Fruit fly (Drosophila melanogaster): ENCODE results near the gene Grp170.

The Grp170 gene

dm6 chrX:2296230-2297044 is 21.6 kb upstream of the Grp170 start (continued):
- no peak for TF ChIP-seq hkb (optimal IDR thresholded peaks at IDR 0.05)
- peak; percentile 87 for TF ChIP-seq hkb (GFP tag; IDR thresholded peaks at IDR 0.05)
- TF ChIP-seq Ada2b (GFP tag; IDR thresholded peaks at IDR 0.05): peak; percentile 70
- no peak; the same call in 1 of the 3 replicates for TF ChIP-seq Dbx (GFP tag; IDR thresholded peaks at IDR 0.05)
- peak; percentile 94 for TF ChIP-seq Fer1 (GFP tag; optimal IDR thresholded peaks at IDR 0.05)
- peak; percentile 94 for TF ChIP-seq CG4424 (GFP tag; optimal IDR thresholded peaks at IDR 0.05)
- no peak; the same call in none of the 2 replicates for TF ChIP-seq CG4730 (GFP tag; IDR thresholded peaks at IDR 0.05)
- TF ChIP-seq CG8924 (tag; optimal IDR thresholded peaks at IDR 0.05): peak; percentile 96
- TF ChIP-seq Hmx (GFP tag; optimal IDR thresholded peaks at IDR 0.05): peak; percentile 84
- peak; percentile 93 for TF ChIP-seq PHDP (tag; optimal IDR thresholded peaks at IDR 0.05)
- no peak for TF ChIP-seq cad (GFP tag; optimal IDR thresholded peaks at IDR 0.05)
- peak; percentile 83 for TF ChIP-seq scrt (GFP tag; optimal IDR thresholded peaks at IDR 0.05)
- peak; percentile 92 for TF ChIP-seq Chrac-16 (GFP tag; optimal IDR thresholded peaks at IDR 0.05)
- peak; percentile 51 for TF ChIP-seq psq (GFP tag; optimal IDR thresholded peaks at IDR 0.05)
- TF ChIP-seq sima (GFP tag; optimal IDR thresholded peaks at IDR 0.05): peak; percentile 78
- TF ChIP-seq zfh2 (GFP tag; optimal IDR thresholded peaks at IDR 0.05): peak; percentile 90
- peak; percentile 79 for TF ChIP-seq trem (tag; optimal IDR thresholded peaks at IDR 0.05)
- TF ChIP-seq run (tag; optimal IDR thresholded peaks at IDR 0.05): peak; percentile 91
- TF ChIP-seq Sox102F (GFP tag; optimal IDR thresholded peaks at IDR 0.05): peak; percentile 90
- no peak for TF ChIP-seq knrl (GFP tag; IDR thresholded peaks at IDR 0.05; ENCODE audit: partially characterized antibody)
- peak; percentile 86 for TF ChIP-seq sug (tag; optimal IDR thresholded peaks at IDR 0.05)
- TF ChIP-seq HLH54F (GFP tag; optimal IDR thresholded peaks at IDR 0.05): peak; percentile 93
- TF ChIP-seq CG7271 (tag; optimal IDR thresholded peaks at IDR 0.05): no peak
- peak; percentile 94 for TF ChIP-seq Ssrp (tag; optimal IDR thresholded peaks at IDR 0.05)
- peak; percentile 97 for TF ChIP-seq shn (GFP tag; optimal IDR thresholded peaks at IDR 0.05)
- no peak for TF ChIP-seq CG7745 (tag; optimal IDR thresholded peaks at IDR 0.05)
- TF ChIP-seq CG30403 (GFP tag; optimal IDR thresholded peaks at IDR 0.05): peak; percentile 95
- peak; percentile 80 for TF ChIP-seq Drgx (GFP tag; IDR thresholded peaks at IDR 0.05)
- peak; percentile 87 for TF ChIP-seq jing (GFP tag; optimal IDR thresholded peaks at IDR 0.05)
- peak; percentile 93 for TF ChIP-seq CG15011 (GFP tag; optimal IDR thresholded peaks at IDR 0.05)
- TF ChIP-seq CG17359 (tag; optimal IDR thresholded peaks at IDR 0.05): peak; percentile 87
- TF ChIP-seq Atf3 (GFP tag; optimal IDR thresholded peaks at IDR 0.05): peak; percentile 93
- peak; percentile 76 for TF ChIP-seq sob (GFP tag; IDR thresholded peaks at IDR 0.05)
- no peak for TF ChIP-seq bbx (GFP tag; IDR thresholded peaks at IDR 0.05; ENCODE audit: partially characterized antibody)
- peak; percentile 89 for TF ChIP-seq eyg (GFP tag; optimal IDR thresholded peaks at IDR 0.05)
- TF ChIP-seq CG10366 (GFP tag; IDR thresholded peaks at IDR 0.05): peak; percentile 58
- TF ChIP-seq CG12744 (GFP tag; optimal IDR thresholded peaks at IDR 0.05): peak; percentile 92
- TF ChIP-seq Mrtf (GFP tag; IDR thresholded peaks at IDR 0.05): peak; percentile 80
- TF ChIP-seq Dp (GFP tag; optimal IDR thresholded peaks at IDR 0.05): no peak
- peak; percentile 86 for TF ChIP-seq CG4854 (GFP tag; optimal IDR thresholded peaks at IDR 0.05)
- no peak for TF ChIP-seq CG1832 (GFP tag; optimal IDR thresholded peaks at IDR 0.05)
- peak; percentile 21 for TF ChIP-seq CG17912 (GFP tag; optimal IDR thresholded peaks at IDR 0.05)
- peak; percentile 59 for TF ChIP-seq Adf1 (GFP tag; IDR thresholded peaks at IDR 0.05)
- peak; percentile 70 for TF ChIP-seq emc (GFP tag; optimal IDR thresholded peaks at IDR 0.05)
- peak; percentile 81 for TF ChIP-seq Fer3 (tag; optimal IDR thresholded peaks at IDR 0.05)
- TF ChIP-seq fru (optimal IDR thresholded peaks at IDR 0.05): no peak
- peak; percentile 91 for TF ChIP-seq NC2β (GFP tag; optimal IDR thresholded peaks at IDR 0.05)
- TF ChIP-seq CG15601 (tag; optimal IDR thresholded peaks at IDR 0.05): peak; percentile 92
- peak; percentile 97 for TF ChIP-seq Atf-2 (GFP tag; optimal IDR thresholded peaks at IDR 0.05)
- no peak for TF ChIP-seq sna (GFP tag; IDR thresholded peaks at IDR 0.05; ENCODE audit: partially characterized antibody)

Data from whole organism, embryonic.